Worm (Caenorhabditis elegans): ENCODE measurements around the gene acs-1.

The acs-1 gene

ce11 chrV:6541875-6542274 is 17.1 kb downstream of the acs-1 start (continued):
- TF ChIP-seq C17E4.6 (GFP tag; IDR thresholded peaks at IDR 0.05), result no peak
- peak; percentile 14 for TF ChIP-seq ceh-27 (GFP tag; optimal IDR thresholded peaks at IDR 0.05)
- no peak for TF ChIP-seq athp-1 (tag; optimal IDR thresholded peaks at IDR 0.05)
- TF ChIP-seq F23B12.7 (tag; optimal IDR thresholded peaks at IDR 0.05; ENCODE audit: insufficient read depth), result no peak
- TF ChIP-seq zfh-2 (GFP tag; conservative IDR thresholded peaks at IDR 0.05), result peak; percentile 85
- TF ChIP-seq C06A6.2 (GFP tag; conservative IDR thresholded peaks at IDR 0.05), result no peak
- no peak for TF ChIP-seq hmg-1.2 (GFP tag; IDR thresholded peaks at IDR 0.05)
- no peak for TF ChIP-seq T07F8.4 (tag; optimal IDR thresholded peaks at IDR 0.05)
- peak; percentile 30 for TF ChIP-seq die-1 (tag; optimal IDR thresholded peaks at IDR 0.05)
- TF ChIP-seq egrh-3 (GFP tag; IDR thresholded peaks at IDR 0.05), result no peak; the same call in 1 of the 2 replicates
- no peak for TF ChIP-seq sptf-2 (GFP tag; optimal IDR thresholded peaks at IDR 0.05)
- TF ChIP-seq F10E7.11 (tag; optimal IDR thresholded peaks at IDR 0.05), result no peak
- no peak for TF ChIP-seq let-607 (tag; optimal IDR thresholded peaks at IDR 0.05)

- TF ChIP-seq F49E8.2 (tag; optimal IDR thresholded peaks at IDR 0.05; ENCODE audit: insufficient read depth) (no peak), snpc-4 (GFP tag; optimal IDR thresholded peaks at IDR 0.05) (no peak), snpc-4 (tag; optimal IDR thresholded peaks at IDR 0.05) (no peak), madf-8 (GFP tag; conservative IDR thresholded peaks at IDR 0.05) (no peak), rcor-1 (GFP tag; IDR thresholded peaks at IDR 0.05) (no peak), B0035.1 (tag; optimal IDR thresholded peaks at IDR 0.05) (no peak), C06A6.2 (GFP tag; conservative IDR thresholded peaks at IDR 0.05) (no peak)
These were observed 20.2 kb downstream of the acs-1 start for ce11 chrV:6544999-6545398.

ce11 chrV:6546450-6547171 is 21.8 kb downstream of the acs-1 start, which contains the start of gene dre-1:
dre-1 (minus strand) TSS chrV:6546500.
- peak; percentile 48 for TF ChIP-seq nhr-80 (tag; optimal IDR thresholded peaks at IDR 0.05)
- no peak for TF ChIP-seq lir-1 (GFP tag; conservative IDR thresholded peaks at IDR 0.05)
- no peak for TF ChIP-seq C06A6.2 (GFP tag; conservative IDR thresholded peaks at IDR 0.05)
- no peak for TF ChIP-seq ztf-22 (GFP tag; optimal IDR thresholded peaks at IDR 0.05)
- no peak for TF ChIP-seq aptf-2 (GFP tag; conservative IDR thresholded peaks at IDR 0.05)
- TF ChIP-seq F55B11.4 (tag; optimal IDR thresholded peaks at IDR 0.05; ENCODE audit: borderline replicate concordance, insufficient read depth), result no peak

ce11 chrV:6548309-6548708 is 23.5 kb downstream of the acs-1 start:
- no peak for TF ChIP-seq atf-7 (tag; optimal IDR thresholded peaks at IDR 0.05)
- no peak for TF ChIP-seq efl-1 (GFP tag; optimal IDR thresholded peaks at IDR 0.05)
- TF ChIP-seq nhr-80 (tag; optimal IDR thresholded peaks at IDR 0.05), result no peak
- no peak for TF ChIP-seq ztf-28 (GFP tag; IDR thresholded peaks at IDR 0.05)
- TF ChIP-seq ccch-3 (GFP tag; optimal IDR thresholded peaks at IDR 0.05), result no peak
- no peak for TF ChIP-seq ceh-79 (tag; optimal IDR thresholded peaks at IDR 0.05)
- TF ChIP-seq F55B11.4 (tag; optimal IDR thresholded peaks at IDR 0.05; ENCODE audit: borderline replicate concordance, insufficient read depth), result no peak
- no peak for TF ChIP-seq tbp1 (GFP tag; optimal IDR thresholded peaks at IDR 0.05)
- TF ChIP-seq mel-28 (tag; optimal IDR thresholded peaks at IDR 0.05; ENCODE audit: borderline replicate concordance), result no peak
- TF ChIP-seq ztf-26 (tag; optimal IDR thresholded peaks at IDR 0.05), result no peak
- no peak for TF ChIP-seq snpc-3.4 (tag; optimal IDR thresholded peaks at IDR 0.05)
- TF ChIP-seq ztf-6 (GFP tag; IDR thresholded peaks at IDR 0.05), result no peak
- TF ChIP-seq F57A8.1 (GFP tag; optimal IDR thresholded peaks at IDR 0.05), result no peak
- TF ChIP-seq attf-5 (GFP tag; optimal IDR thresholded peaks at IDR 0.05), result no peak
- TF ChIP-seq nfyb-1 (GFP tag; IDR thresholded peaks at IDR 0.05), result no peak
- no peak for TF ChIP-seq madf-3 (GFP tag; IDR thresholded peaks at IDR 0.05)
- no peak for TF ChIP-seq ceh-40 (GFP tag; IDR thresholded peaks at IDR 0.05)
- TF ChIP-seq attf-6 (GFP tag; IDR thresholded peaks at IDR 0.05), result no peak
- TF ChIP-seq lin-54 (GFP tag; optimal IDR thresholded peaks at IDR 0.05), result no peak
- no peak for TF ChIP-seq sea-2 (GFP tag; IDR thresholded peaks at IDR 0.05)

Data from whole organism, young adult.